Worm (Caenorhabditis elegans) whole organism, mixed stage, embryonic: ENCODE results near the gene fbxb-44.

Source experiments
- blmp-1 ChIP-seq: fragments of 150-350 bp; optimal IDR thresholded peaks from 2 replicates; lab custom pipeline; 2014; ENCODE audit warnings: missing biosample characterization, missing genetic modification characterization
- ceh-83 ChIP-seq: fragments of 200-800 bp; sonication (Bioruptor generic); optimal IDR thresholded peaks from 2 replicates; lab custom pipeline; 2018; ENCODE audit warnings: mild to moderate bottlenecking, missing genetic modification characterization, missing compliant biosample characterization
- cnd-1 ChIP-seq: fragments of 200-800 bp; sonication (Bioruptor generic); optimal IDR thresholded peaks from 2 replicates; lab custom pipeline; 2018; ENCODE audit warnings: mild to moderate bottlenecking, missing genetic modification characterization, missing compliant biosample characterization
- hlh-1 ChIP-seq: fragments of 150-350 bp; optimal IDR thresholded peaks from 2 replicates; lab custom pipeline; 2014; ENCODE audit warnings: missing biosample characterization, missing genetic modification reagents, missing genetic modification characterization
- lsy-2 ChIP-seq: fragments of 150-350 bp; optimal IDR thresholded peaks from 2 replicates; lab custom pipeline; 2014; ENCODE audit warnings: missing biosample characterization, missing genetic modification characterization
- mls-2 ChIP-seq: sonication (generic microtip); optimal IDR thresholded peaks from 2 replicates; lab custom pipeline; 2016; ENCODE audit warnings: mild to moderate bottlenecking, missing genetic modification characterization, moderate library complexity, missing compliant biosample characterization
- nhr-2 ChIP-seq: fragments of 150-350 bp; optimal IDR thresholded peaks from 2 replicates; lab custom pipeline; 2014; ENCODE audit warnings: missing biosample characterization, missing genetic modification characterization
- nhr-237 ChIP-seq: fragments of 150-350 bp; optimal IDR thresholded peaks from 2 replicates; lab custom pipeline; 2014; ENCODE audit warnings: missing biosample characterization, missing genetic modification characterization
- nhr-28 ChIP-seq: fragments of 150-350 bp; optimal IDR thresholded peaks from 2 replicates; lab custom pipeline; 2014; ENCODE audit warnings: missing biosample characterization, missing genetic modification characterization
- pha-4 ChIP-seq: fragments of 150-350 bp; optimal IDR thresholded peaks from 2 replicates; lab custom pipeline; 2018; ENCODE audit warnings: missing biosample characterization, missing genetic modification reagents, missing genetic modification characterization
- snpc-4 ChIP-seq: fragments of 150-350 bp; optimal IDR thresholded peaks from 2 replicates; lab custom pipeline; 2014; ENCODE audit warnings: missing biosample characterization, missing genetic modification characterization
- sptf-1 ChIP-seq: sonication (generic microtip); optimal IDR thresholded peaks from 2 replicates; lab custom pipeline; 2017; ENCODE audit warnings: mild to moderate bottlenecking, missing genetic modification characterization, moderate library complexity, missing compliant biosample characterization
- ztf-11 ChIP-seq: fragments of 150-350 bp; optimal IDR thresholded peaks from 2 replicates; lab custom pipeline; 2014; ENCODE audit warnings: missing biosample characterization, missing genetic modification characterization

- TF ChIP-seq lsy-2 (tag; lab: Kevin White, UChicago) (no peak), ztf-11 (tag; lab: Kevin White, UChicago) (no peak), nhr-237 (no peak), hlh-1 (tag; lab: Kevin White, UChicago) (no peak), snpc-4 (tag; lab: Kevin White, UChicago) (no peak), pha-4 (no peak), nhr-28 (tag; lab: Kevin White, UChicago) (no peak), cnd-1 (tag; lab: Kevin White, UChicago) (no peak), blmp-1 (tag; lab: Kevin White, UChicago) (no peak), sptf-1 (no peak), ceh-83 (no peak), mls-2 (tag; lab: Kevin White, UChicago) (no peak), nhr-2 (tag; lab: Kevin White, UChicago) (no peak)
Observed at ce11 chrII:1518914-1519313, 19.8 kb upstream of the fbxb-44 start, which contains the start of gene Y51H7BR.8.
